Fruit fly (Drosophila melanogaster) whole organism, prepupa: ENCODE results near the gene TBC1D23.

Source experiments
- CG10631 ChIP-seq: fragments of 200-800 bp; sonication (Bioruptor generic); optimal IDR thresholded peaks from 2 replicates; lab custom pipeline; 2016; ENCODE audit warnings: missing biosample characterization, missing genetic modification characterization
- CG10669 ChIP-seq: fragments of 200-800 bp; sonication (Bioruptor generic); optimal IDR thresholded peaks from 3 replicates; lab custom pipeline; 2018; ENCODE audit warnings: missing biosample characterization, mild to moderate bottlenecking, missing genetic modification characterization, moderate library complexity
- CG11294 ChIP-seq: fragments of 200-800 bp; sonication (Bioruptor generic); IDR thresholded peaks from 2 replicates; pipeline ENCODE4 v1.3.6; 2022; ENCODE audit warnings: missing biosample characterization, missing genetic modification characterization
- CG11762 ChIP-seq: fragments of 200-800 bp; sonication (Bioruptor generic); optimal IDR thresholded peaks from 3 replicates; lab custom pipeline; 2016; ENCODE audit warnings: missing biosample characterization, missing genetic modification characterization; ENCODE audit not compliant: insufficient read depth
- CG15336 ChIP-seq: fragments of 200-800 bp; sonication (Bioruptor generic); IDR thresholded peaks from 2 replicates; pipeline ENCODE4 v1.3.6; 2022; ENCODE audit warnings: missing biosample characterization, missing genetic modification characterization
- CG3032 ChIP-seq: fragments of 200-800 bp; optimal IDR thresholded peaks from 2 replicates; lab custom pipeline; 2019; ENCODE audit warnings: missing biosample characterization, mild to moderate bottlenecking, missing genetic modification characterization, moderate library complexity
- CG32006 ChIP-seq: fragments of 200-800 bp; sonication (Bioruptor generic); optimal IDR thresholded peaks from 3 replicates; lab custom pipeline; 2017; ENCODE audit warnings: missing biosample characterization, mild to moderate bottlenecking, missing genetic modification characterization
- CG3919 ChIP-seq: fragments of 200-800 bp; sonication (Bioruptor generic); optimal IDR thresholded peaks from 3 replicates; lab custom pipeline; 2016; ENCODE audit warnings: missing biosample characterization, missing genetic modification characterization
- CG6163 ChIP-seq: fragments of 200-800 bp; sonication (Bioruptor generic); IDR thresholded peaks from 3 replicates; pipeline ENCODE4 v1.3.6; 2022; ENCODE audit warnings: missing biosample characterization, missing genetic modification characterization
- CG6276 ChIP-seq: fragments of 200-800 bp; sonication (Bioruptor generic); optimal IDR thresholded peaks from 2 replicates; lab custom pipeline; 2017; ENCODE audit warnings: missing biosample characterization, mild to moderate bottlenecking, missing genetic modification characterization
- CG6792 ChIP-seq: fragments of 200-800 bp; sonication (Bioruptor generic); optimal IDR thresholded peaks from 3 replicates; lab custom pipeline; 2016; ENCODE audit warnings: missing biosample characterization, missing genetic modification characterization
- CG6808 ChIP-seq: fragments of 200-800 bp; sonication (Bioruptor generic); optimal IDR thresholded peaks from 3 replicates; lab custom pipeline; 2017; ENCODE audit warnings: missing biosample characterization, missing genetic modification characterization, mild to moderate bottlenecking, moderate library complexity, missing genetic modification reagents
- CG6854 ChIP-seq: fragments of 200-800 bp; sonication (Bioruptor generic); optimal IDR thresholded peaks from 2 replicates; lab custom pipeline; 2017; ENCODE audit warnings: missing biosample characterization, mild to moderate bottlenecking, missing genetic modification characterization
- CG7368 ChIP-seq: fragments of 200-800 bp; sonication (Bioruptor generic); optimal IDR thresholded peaks from 3 replicates; lab custom pipeline; 2016; ENCODE audit warnings: missing biosample characterization, missing genetic modification characterization
- CG8119 ChIP-seq: fragments of 200-800 bp; sonication (Bioruptor generic); IDR thresholded peaks from 3 replicates; pipeline ENCODE4 v1.3.6; 2022; ENCODE audit warnings: missing biosample characterization, missing genetic modification characterization
- CG8632 ChIP-seq: fragments of 200-800 bp; sonication (Bioruptor generic); optimal IDR thresholded peaks from 3 replicates; lab custom pipeline; 2016; ENCODE audit warnings: missing biosample characterization, missing genetic modification characterization
- Eip75B ChIP-seq: fragments of 200-800 bp; sonication (Bioruptor generic); optimal IDR thresholded peaks from 3 replicates; lab custom pipeline; 2016; ENCODE audit warnings: missing biosample characterization, missing genetic modification characterization
- Eip78C ChIP-seq: fragments of 200-800 bp; sonication (Bioruptor generic); peaks from one replicate; lab custom pipeline; 2016; ENCODE audit warnings: missing biosample characterization, missing genetic modification characterization
- Ets21C ChIP-seq: fragments of 200-800 bp; sonication (Bioruptor generic); optimal IDR thresholded peaks from 3 replicates; lab custom pipeline; 2016; ENCODE audit warnings: missing biosample characterization, missing genetic modification characterization
- Ets96B ChIP-seq: fragments of 200-800 bp; optimal IDR thresholded peaks from 2 replicates; lab custom pipeline; 2019; ENCODE audit warnings: missing biosample characterization, mild to moderate bottlenecking, missing genetic modification characterization, moderate library complexity
- Gug ChIP-seq: fragments of 200-800 bp; sonication (Bioruptor generic); IDR thresholded peaks from 2 replicates; pipeline ENCODE4 v1.3.6; 2022; ENCODE audit warnings: missing biosample characterization, missing genetic modification characterization
- Hr39 ChIP-seq: fragments of 200-800 bp; sonication (Bioruptor generic); optimal IDR thresholded peaks from 2 replicates; lab custom pipeline; 2016; ENCODE audit warnings: missing biosample characterization, missing genetic modification characterization
- Hr4 ChIP-seq: fragments of 200-800 bp; sonication (Bioruptor generic); optimal IDR thresholded peaks from 3 replicates; lab custom pipeline; 2016; ENCODE audit warnings: missing biosample characterization, missing genetic modification characterization
- Met ChIP-seq: fragments of 200-800 bp; sonication (Bioruptor generic); optimal IDR thresholded peaks from 3 replicates; lab custom pipeline; 2016; ENCODE audit warnings: missing biosample characterization, missing genetic modification characterization
- OdsH ChIP-seq: fragments of 200-800 bp; sonication (Bioruptor generic); optimal IDR thresholded peaks from 3 replicates; lab custom pipeline; 2016; ENCODE audit warnings: missing biosample characterization, missing genetic modification characterization
- Sox102F ChIP-seq: fragments of 200-800 bp; sonication (Bioruptor generic); optimal IDR thresholded peaks from 2 replicates; lab custom pipeline; 2016; ENCODE audit warnings: missing biosample characterization, mild to moderate bottlenecking, missing genetic modification characterization
- cyc ChIP-seq: fragments of 200-800 bp; sonication (Bioruptor generic); optimal IDR thresholded peaks from 3 replicates; lab custom pipeline; 2016; ENCODE audit warnings: missing biosample characterization, missing genetic modification characterization
- dac ChIP-seq: fragments of 200-800 bp; sonication (Bioruptor generic); optimal IDR thresholded peaks from 2 replicates; lab custom pipeline; 2017; ENCODE audit warnings: missing biosample characterization, mild to moderate bottlenecking, missing genetic modification characterization
- eg ChIP-seq: fragments of 200-800 bp; sonication (Bioruptor generic); IDR thresholded peaks from 3 replicates; pipeline ENCODE4 v1.3.6; 2022; ENCODE audit warnings: missing biosample characterization, missing genetic modification characterization
- esn ChIP-seq: fragments of 200-800 bp; sonication (Bioruptor generic); optimal IDR thresholded peaks from 2 replicates; lab custom pipeline; 2016; ENCODE audit warnings: missing biosample characterization, mild to moderate bottlenecking, missing genetic modification characterization, moderate library complexity
- fd85E ChIP-seq: fragments of 200-800 bp; sonication (Bioruptor generic); optimal IDR thresholded peaks from 3 replicates; lab custom pipeline; 2016; ENCODE audit warnings: missing biosample characterization, missing genetic modification characterization
- net ChIP-seq: fragments of 200-800 bp; sonication (Bioruptor generic); optimal IDR thresholded peaks from 3 replicates; lab custom pipeline; 2016; ENCODE audit warnings: missing biosample characterization, missing genetic modification characterization
- salr ChIP-seq, 2 experiments: fragments of 200-800 bp; sonication (Bioruptor generic); optimal IDR thresholded peaks; 3 replicates each; lab custom pipeline; 2016 to 2018; ENCODE audit warnings: missing biosample characterization in 2 of 2, missing genetic modification characterization in 2 of 2, mild to moderate bottlenecking in 1 of 2
- spab ChIP-seq: fragments of 200-800 bp; sonication (Bioruptor generic); optimal IDR thresholded peaks from 2 replicates; lab custom pipeline; 2017; ENCODE audit warnings: missing biosample characterization, mild to moderate bottlenecking, missing genetic modification characterization, missing genetic modification reagents
- ss ChIP-seq, 2 experiments: fragments of 200-800 bp; sonication (Bioruptor generic); optimal IDR thresholded peaks; 2 replicates in 1 of 2; 3 replicates in 1 of 2; lab custom pipeline; 2017 to 2018; ENCODE audit warnings: mild to moderate bottlenecking in 2 of 2, missing biosample characterization in 2 of 2, missing genetic modification characterization in 2 of 2, moderate library complexity in 1 of 2
- svp ChIP-seq: fragments of 200-800 bp; sonication (Bioruptor generic); peaks from one replicate; lab custom pipeline; 2016; ENCODE audit warnings: missing biosample characterization, missing genetic modification characterization
- topi ChIP-seq: fragments of 200-800 bp; sonication (Bioruptor generic); optimal IDR thresholded peaks from 3 replicates; lab custom pipeline; 2016; ENCODE audit warnings: missing biosample characterization, missing genetic modification characterization
- vri ChIP-seq: fragments of 200-800 bp; sonication (Bioruptor generic); optimal IDR thresholded peaks from 3 replicates; lab custom pipeline; 2016; ENCODE audit warnings: missing biosample characterization, mild to moderate bottlenecking, missing genetic modification characterization

Gene TBC1D23

DNA sequence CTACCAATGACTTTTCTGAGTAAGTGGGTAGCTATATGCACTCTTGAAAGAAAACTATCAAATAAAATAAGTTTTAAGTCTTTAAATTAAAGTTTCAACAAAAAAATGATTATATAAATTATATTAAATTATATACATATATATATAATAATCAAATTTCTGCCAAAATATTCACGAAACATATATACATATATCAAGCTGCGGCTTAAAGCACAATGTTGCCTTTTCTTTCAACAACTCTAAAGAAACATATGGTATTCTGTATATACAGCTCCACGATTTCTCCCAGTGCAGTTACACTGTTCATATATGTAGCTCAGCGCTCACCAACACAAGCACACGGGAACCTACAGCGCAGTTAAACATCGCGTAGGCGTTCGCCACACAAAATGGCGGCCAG lies 6.4 kb downstream of the TBC1D23 start (continued):
- TF ChIP-seq Hr39 (no peak), fd85E (GFP tag; lab: Kevin White, UChicago) (no peak), CG11294 (no peak), CG6854 (GFP tag; lab: Kevin White, UChicago) (no peak), svp (GFP tag; lab: Kevin White, UChicago) (no peak), CG7368 (GFP tag; lab: Kevin White, UChicago) (no peak), Eip75B (GFP tag; lab: Kevin White, UChicago) (no peak)

DNA sequence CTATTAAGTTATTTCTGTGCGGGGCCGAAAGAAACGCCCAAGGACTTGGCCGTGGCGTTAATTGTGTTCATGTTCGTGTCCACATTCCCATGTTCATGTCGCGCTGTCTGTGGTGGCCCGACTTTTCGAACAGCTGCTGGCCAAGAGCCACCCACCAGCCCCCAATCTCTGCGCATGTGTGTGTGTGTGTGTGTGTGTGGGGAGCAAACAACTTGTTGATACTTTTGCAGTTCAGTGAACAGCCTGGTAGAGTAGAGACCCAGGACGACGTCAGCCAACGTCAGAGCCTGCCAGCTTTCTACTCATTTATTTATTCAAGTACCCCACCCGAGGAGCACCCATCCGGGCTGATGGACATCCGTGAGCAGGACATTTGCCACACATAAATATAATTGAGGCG lies 7.9 kb downstream of the TBC1D23 start:
- TF ChIP-seq svp (GFP tag; lab: Kevin White, UChicago) (no peak), Ets21C (GFP tag; lab: Kevin White, UChicago) (no peak), CG15336 (GFP tag; lab: Robert Waterston, UW) (no peak), spab (GFP tag; lab: Kevin White, UChicago) (no peak)

DNA sequence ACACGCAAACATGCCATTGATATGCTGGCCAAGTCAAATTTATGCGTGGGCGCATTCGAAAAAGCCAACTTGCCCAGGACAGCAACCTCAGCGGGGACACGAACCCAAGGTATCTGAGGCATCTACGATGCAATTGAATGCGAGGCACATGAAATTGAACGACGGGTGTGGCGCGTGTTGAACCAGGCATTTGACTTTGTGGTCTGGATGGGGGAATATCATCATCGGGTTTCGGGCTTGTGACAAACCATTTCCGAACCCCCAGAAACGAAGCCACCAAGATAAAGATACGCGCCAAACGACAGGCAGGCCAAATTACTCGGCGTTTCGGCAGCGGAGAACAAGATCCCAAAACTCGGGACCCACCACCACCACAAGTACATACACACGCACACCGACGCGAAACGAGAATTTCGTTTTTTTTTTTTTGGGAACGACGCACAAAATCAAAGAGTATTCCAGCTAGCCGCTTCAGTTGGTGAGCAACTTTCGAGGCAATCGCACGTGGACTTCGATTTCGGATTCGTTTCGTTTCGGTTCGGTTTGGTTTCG lies 13.7 kb downstream of the TBC1D23 start, which contains the start of gene MFS3:
MFS3 (plus strand) TSS at position 472 of the 552 bp plus-strand sequence.
- TF ChIP-seq ss (GFP tag; optimal IDR thresholded peaks at IDR 0.05; lab: Kevin White, UChicago) (peak; percentile 2 to 52), Met (peak; percentile 28), CG11762 (GFP tag; lab: Kevin White, UChicago) (no peak), vri (GFP tag; lab: Kevin White, UChicago) (peak; percentile 48), CG6163 (GFP tag; lab: Robert Waterston, UW) (peak; percentile 23; the same call in 1 of the 3 replicates), CG3032 (no peak), Eip75B (GFP tag; lab: Kevin White, UChicago) (peak; percentile 54), salr (GFP tag; optimal IDR thresholded peaks at IDR 0.05; lab: Kevin White, UChicago) (no peak), CG6854 (GFP tag; lab: Kevin White, UChicago) (peak; percentile 58), net (GFP tag; lab: Kevin White, UChicago) (peak; percentile 19), esn (GFP tag; lab: Kevin White, UChicago) (peak; percentile 39), CG8119 (GFP tag; lab: Robert Waterston, UW) (no peak), Ets96B (tag; lab: Kevin White, UChicago) (no peak), fd85E (GFP tag; lab: Kevin White, UChicago) (peak; percentile 34), CG3919 (GFP tag; lab: Kevin White, UChicago) (peak; percentile 19), topi (no peak), CG11294 (no peak), CG6276 (peak; percentile 89), CG15336 (GFP tag; lab: Robert Waterston, UW) (0 out of 2 replicates have a peak, but pooled peaks have one; percentile 17), cyc (GFP tag; lab: Kevin White, UChicago) (no peak), svp (GFP tag; lab: Kevin White, UChicago) (peak; percentile 68), CG8632 (GFP tag; lab: Kevin White, UChicago) (no peak), Eip78C (GFP tag; lab: Kevin White, UChicago) (peak; percentile 62)

DNA sequence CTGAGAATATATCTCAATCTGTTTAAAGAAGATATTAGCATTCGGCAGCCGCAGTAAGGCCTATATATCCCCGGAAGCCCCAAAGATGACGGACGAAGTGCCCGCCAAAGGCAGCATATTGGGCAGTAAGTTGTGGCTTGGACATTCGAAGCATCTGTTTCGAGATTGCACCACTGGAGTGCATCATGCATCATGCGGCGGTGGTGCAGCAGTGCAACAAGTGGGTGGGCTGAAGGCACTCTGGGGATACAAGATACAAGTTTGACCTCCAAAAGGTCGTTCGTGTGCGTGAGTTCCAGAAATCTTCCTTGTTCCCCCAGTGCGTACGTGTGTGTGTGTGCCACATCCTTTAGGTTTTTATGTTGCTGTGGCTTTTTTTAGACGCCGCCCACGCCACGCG lies 14.2 kb downstream of the TBC1D23 start:
- no peak for TF ChIP-seq net (GFP tag; lab: Kevin White, UChicago)

DNA sequence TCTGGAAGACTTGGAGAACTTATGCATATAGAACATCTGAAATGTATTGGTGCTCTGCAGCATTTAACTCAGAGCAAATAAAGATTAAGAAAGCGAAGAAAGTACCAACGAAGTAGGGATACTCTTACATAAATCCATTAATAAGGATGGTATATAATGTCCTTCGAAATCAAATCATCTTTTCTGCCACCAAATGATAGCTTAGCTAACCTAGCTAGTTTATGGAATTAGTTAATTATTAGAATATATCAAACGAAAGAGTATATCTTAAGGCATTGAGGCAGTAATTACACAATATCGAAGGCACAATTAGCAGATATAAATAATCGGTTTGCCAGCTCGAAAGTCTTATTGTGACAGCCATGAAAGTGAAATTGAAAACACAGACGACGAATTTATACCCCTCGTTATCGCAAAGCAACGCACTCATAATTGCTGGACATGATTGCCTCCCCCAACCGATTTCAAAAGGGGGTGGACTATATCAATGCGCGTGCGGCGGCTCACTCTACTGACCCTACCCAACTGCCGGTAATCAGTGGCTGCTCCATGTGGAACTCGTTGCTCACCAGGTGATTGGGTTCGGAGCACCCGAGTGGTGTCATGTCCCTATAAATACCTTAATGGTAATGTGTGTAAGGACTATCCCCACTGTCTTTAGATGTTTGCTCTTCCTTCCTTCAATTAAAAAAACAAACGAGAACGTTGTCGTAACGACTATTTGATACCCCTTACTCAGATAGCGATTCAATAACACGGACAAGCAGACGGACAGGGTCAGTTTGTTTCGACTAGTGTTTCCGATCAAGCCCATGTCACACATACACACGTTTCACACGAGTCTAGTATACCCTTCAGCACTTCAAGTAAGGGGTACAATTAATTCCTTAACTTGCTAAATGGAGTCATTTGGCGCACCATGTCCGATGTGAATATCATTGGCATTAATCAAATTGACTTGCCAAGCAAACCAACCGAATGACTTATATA lies 15.6 kb downstream of the TBC1D23 start:
- peak; percentile 62 for TF ChIP-seq CG10631 (GFP tag; lab: Kevin White, UChicago)
- peak; percentile 95 for TF ChIP-seq svp (GFP tag; lab: Kevin White, UChicago)
- TF ChIP-seq CG6792 (GFP tag; lab: Kevin White, UChicago), result peak; percentile 74
- no peak for TF ChIP-seq Hr4 (GFP tag; lab: Kevin White, UChicago)
- TF ChIP-seq CG32006, result peak; percentile 61
- TF ChIP-seq Ets96B (tag; lab: Kevin White, UChicago), result peak; percentile 68
- TF ChIP-seq ss (GFP tag; optimal IDR thresholded peaks at IDR 0.05; lab: Kevin White, UChicago), result no peak
- peak; percentile 69 for TF ChIP-seq CG8632 (GFP tag; lab: Kevin White, UChicago)
- peak; percentile 82 for TF ChIP-seq OdsH
- TF ChIP-seq CG10669, result peak; percentile 65
- TF ChIP-seq CG6163 (GFP tag; lab: Robert Waterston, UW), result peak; percentile 73
- peak; percentile 89 for TF ChIP-seq Ets21C (GFP tag; lab: Kevin White, UChicago)
- TF ChIP-seq CG6808 (GFP tag; lab: Kevin White, UChicago), result no peak
- TF ChIP-seq Eip75B (GFP tag; lab: Kevin White, UChicago), result peak; percentile 81
- no peak for TF ChIP-seq dac
- TF ChIP-seq CG3919 (GFP tag; lab: Kevin White, UChicago), result peak; percentile 78
- no peak for TF ChIP-seq Gug (GFP tag; lab: Robert Waterston, UW)
- TF ChIP-seq eg, result peak; percentile 57; the same call in 2 of the 3 replicates
- TF ChIP-seq CG6276, result no peak
- no peak for TF ChIP-seq fd85E (GFP tag; lab: Kevin White, UChicago)
- TF ChIP-seq Sox102F (GFP tag; lab: Kevin White, UChicago), result peak; percentile 91
